Worm (Caenorhabditis elegans): Measurements from ENCODE around the gene cwc-15.

The cwc-15 gene

DNA sequence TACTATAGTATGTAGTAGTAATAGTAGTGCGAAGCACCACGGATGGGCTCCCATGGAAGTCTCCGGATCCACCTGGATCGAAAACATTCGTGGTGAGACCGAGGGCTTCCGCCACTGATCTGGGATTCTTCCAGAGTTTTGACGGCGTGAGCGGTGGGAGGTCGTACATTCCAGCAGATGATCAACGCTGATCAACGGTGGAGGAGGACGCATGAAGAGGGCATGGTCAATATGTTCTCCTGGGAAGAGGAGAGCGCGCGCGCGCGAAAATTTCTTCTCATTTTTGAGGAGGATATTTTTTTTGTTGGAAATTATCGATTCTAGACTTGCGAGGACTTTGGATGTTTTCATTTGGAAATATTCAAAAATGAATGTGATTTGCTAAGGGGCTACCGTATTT is 10.3 kb downstream of the cwc-15 start:
- TF ChIP-seq tbx-7 (tag; optimal IDR thresholded peaks at IDR 0.05) (no peak), eyg-1 (tag; optimal IDR thresholded peaks at IDR 0.05) (no peak), lim-6 (tag; optimal IDR thresholded peaks at IDR 0.05) (no peak), ceh-14 (tag; optimal IDR thresholded peaks at IDR 0.05) (no peak), ref-2 (tag; optimal IDR thresholded peaks at IDR 0.05) (no peak), fax-1 (tag; optimal IDR thresholded peaks at IDR 0.05) (no peak), hlh-30 (tag; optimal IDR thresholded peaks at IDR 0.05; ENCODE audit: insufficient read depth) (no peak), mec-3 (tag; optimal IDR thresholded peaks at IDR 0.05; ENCODE audit: borderline replicate concordance) (no peak), K02D7.2 (tag; optimal IDR thresholded peaks at IDR 0.05) (no peak)

DNA sequence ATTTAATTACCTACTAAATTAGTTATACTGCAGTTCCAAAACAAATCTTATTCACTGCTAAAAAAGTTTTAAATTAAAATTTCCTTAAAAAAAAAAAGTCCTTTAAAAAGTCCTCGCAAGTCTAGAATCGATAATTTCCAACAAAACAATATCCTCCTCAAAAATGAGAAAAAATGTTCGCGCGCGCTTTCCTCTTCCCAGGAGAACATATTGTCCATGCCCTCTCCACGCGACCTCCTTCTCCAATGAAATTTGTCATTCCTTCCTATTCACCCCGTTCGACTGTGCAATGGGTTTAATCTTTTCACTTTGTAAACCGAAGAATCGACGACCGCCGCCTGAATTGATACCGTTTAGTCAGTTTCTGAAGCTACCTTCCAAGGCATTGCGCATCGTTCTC is 13.0 kb downstream of the cwc-15 start, which contains the start of gene T10C6.10:
TSS of gene T10C6.10 (plus strand) at position 248 of the 400 bp plus-strand sequence.
- TF ChIP-seq unc-86 (tag; optimal IDR thresholded peaks at IDR 0.05) = no peak
- no peak for TF ChIP-seq hlh-6 (tag; optimal IDR thresholded peaks at IDR 0.05)
- TF ChIP-seq syd-9 (tag; optimal IDR thresholded peaks at IDR 0.05) = no peak
- no peak for TF ChIP-seq ceh-24 (tag; optimal IDR thresholded peaks at IDR 0.05)
- TF ChIP-seq ceh-18 (tag; optimal IDR thresholded peaks at IDR 0.05) = no peak

DNA sequence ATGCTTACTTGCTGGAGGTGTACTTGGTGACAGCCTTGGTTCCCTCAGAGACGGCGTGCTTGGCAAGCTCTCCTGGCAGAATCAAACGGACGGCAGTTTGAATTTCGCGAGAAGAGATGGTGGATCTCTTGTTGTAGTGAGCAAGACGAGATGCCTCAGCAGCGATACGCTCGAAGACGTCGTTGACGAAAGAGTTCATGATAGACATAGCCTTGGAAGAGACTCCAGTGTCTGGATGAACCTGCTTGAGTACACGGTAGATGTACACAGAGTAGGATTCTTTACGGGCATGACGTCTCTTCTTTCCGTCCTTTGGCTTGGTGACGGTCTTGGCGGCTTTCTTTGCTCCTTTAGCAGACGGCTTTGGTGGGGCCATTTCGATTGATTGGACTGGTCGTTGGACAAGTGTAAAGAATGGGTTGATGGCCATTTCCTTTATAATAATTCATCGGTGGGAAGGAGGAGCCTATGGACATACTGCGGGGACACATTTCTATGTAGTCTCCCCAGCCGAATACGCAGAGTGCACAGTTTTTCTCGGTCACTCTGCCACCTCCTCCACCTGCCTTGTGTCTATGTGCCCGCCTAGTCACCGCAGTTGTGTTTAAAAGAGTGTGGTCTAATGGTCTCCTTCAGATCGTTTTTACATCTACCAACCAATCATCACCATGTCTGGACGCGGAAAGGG is 17.1 kb downstream of the cwc-15 start, which contains the start of the genes his-4 and his-3:
TSS of gene his-4 (minus strand) at position 376 of the 688 bp plus-strand sequence.
TSS of gene his-3 (plus strand) at position 669 of the 688 bp plus-strand sequence.
- TF ChIP-seq nfya-1 (tag; optimal IDR thresholded peaks at IDR 0.05) (peak; percentile 36), ztf-16 (tag; optimal IDR thresholded peaks at IDR 0.05) (peak; percentile 17), ceh-31 (tag; optimal IDR thresholded peaks at IDR 0.05) (peak; percentile 63), elt-2 (tag; optimal IDR thresholded peaks at IDR 0.05) (peak; percentile 24), ref-2 (tag; optimal IDR thresholded peaks at IDR 0.05) (peak; percentile 66), ceh-34 (tag; optimal IDR thresholded peaks at IDR 0.05) (peak; percentile 38), tbx-2 (tag; optimal IDR thresholded peaks at IDR 0.05) (peak; percentile 60), tbx-7 (tag; optimal IDR thresholded peaks at IDR 0.05) (peak; percentile 11), dve-1 (tag; optimal IDR thresholded peaks at IDR 0.05) (peak; percentile 37)

DNA sequence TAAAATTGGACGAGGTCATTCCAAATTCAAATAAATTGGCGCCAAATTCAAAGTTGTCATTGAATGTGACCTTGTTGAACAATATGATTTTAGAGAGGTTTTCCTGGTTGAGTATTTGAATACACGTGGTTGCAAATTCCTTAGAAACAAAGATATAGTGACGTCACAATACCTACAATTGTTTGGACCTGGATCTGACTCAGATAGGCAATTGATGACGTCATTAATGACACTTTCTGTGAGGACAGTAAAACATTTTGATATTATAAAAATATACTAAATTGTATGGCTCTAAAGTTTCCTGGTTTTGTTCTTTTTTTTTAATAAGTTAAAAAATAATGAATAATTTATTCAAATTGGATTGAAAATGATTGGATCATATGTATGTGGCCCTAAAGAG is 18.3 kb downstream of the cwc-15 start:
- TF ChIP-seq npax-4 (tag; optimal IDR thresholded peaks at IDR 0.05) (no peak), ceh-24 (tag; optimal IDR thresholded peaks at IDR 0.05) (no peak), Y22D7AL.16 (tag; optimal IDR thresholded peaks at IDR 0.05) (no peak), ttx-3 (tag; optimal IDR thresholded peaks at IDR 0.05) (no peak), pat-9 (tag; optimal IDR thresholded peaks at IDR 0.05) (no peak), sox-4 (tag; optimal IDR thresholded peaks at IDR 0.05) (no peak), fax-1 (tag; optimal IDR thresholded peaks at IDR 0.05) (no peak), ceh-9 (tag; optimal IDR thresholded peaks at IDR 0.05) (no peak), rnt-1 (tag; optimal IDR thresholded peaks at IDR 0.05) (no peak), nhr-232 (tag; optimal IDR thresholded peaks at IDR 0.05) (no peak), unc-42 (tag; optimal IDR thresholded peaks at IDR 0.05) (no peak), ztf-16 (tag; optimal IDR thresholded peaks at IDR 0.05) (no peak), dmd-4 (tag; optimal IDR thresholded peaks at IDR 0.05; ENCODE audit: borderline replicate concordance) (no peak), ceh-18 (tag; optimal IDR thresholded peaks at IDR 0.05) (no peak)

DNA sequence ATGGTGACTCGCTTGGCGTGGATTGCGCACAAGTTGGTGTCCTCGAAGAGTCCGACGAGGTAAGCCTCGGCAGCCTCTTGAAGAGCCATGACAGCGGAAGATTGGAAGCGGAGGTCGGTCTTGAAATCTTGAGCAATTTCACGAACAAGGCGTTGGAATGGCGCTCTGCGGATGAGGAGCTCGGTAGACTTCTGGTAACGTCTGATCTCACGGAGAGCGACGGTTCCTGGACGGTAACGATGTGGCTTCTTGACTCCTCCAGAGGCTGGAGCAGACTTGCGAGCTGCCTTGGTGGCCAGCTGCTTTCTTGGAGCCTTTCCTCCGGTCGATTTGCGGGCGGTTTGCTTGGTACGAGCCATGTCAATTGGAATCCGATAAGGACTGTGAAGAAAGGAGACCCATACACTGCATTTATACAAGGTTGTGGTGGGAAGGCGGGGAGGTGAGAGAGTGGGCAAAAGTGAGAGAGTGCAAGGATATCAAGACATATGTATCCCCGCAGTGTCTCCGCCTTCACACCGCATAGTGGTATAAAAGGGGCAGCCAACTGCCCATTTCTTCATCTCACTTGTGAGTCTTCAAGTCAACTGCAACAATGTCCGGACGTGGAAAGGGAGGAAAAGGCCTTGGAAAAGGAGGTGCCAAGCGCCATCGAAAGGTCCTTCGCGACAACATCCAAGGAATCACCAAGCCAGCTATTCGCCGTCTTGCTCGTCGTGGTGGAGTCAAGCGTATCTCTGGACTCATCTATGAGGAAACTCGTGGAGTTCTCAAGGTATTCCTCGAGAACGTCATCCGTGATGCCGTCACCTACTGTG is 19.0 kb downstream of the cwc-15 start, which contains the start of the genes his-2 and his-1:
TSS of gene his-2 (minus strand) at position 359 of the 818 bp plus-strand sequence.
TSS of gene his-1 (plus strand) at position 596 of the 818 bp plus-strand sequence.
- TF ChIP-seq ama-1 (optimal IDR thresholded peaks at IDR 0.05) = peak; percentile 73
- TF ChIP-seq ref-2 (tag; optimal IDR thresholded peaks at IDR 0.05) = peak; percentile 22

All from whole organism, late embryonic.